Worm (Caenorhabditis elegans): Measurements from ENCODE around the gene prp-39.

ce11 chrV:5722093-5722492, 39.7 kb upstream of the prp-39 start:
- TF ChIP-seq snpc-4 (tag; optimal IDR thresholded peaks at IDR 0.05) (no peak), nhr-12 (tag; optimal IDR thresholded peaks at IDR 0.05) (no peak), mab-5 (tag; optimal IDR thresholded peaks at IDR 0.05) (no peak), unc-120 (tag; optimal IDR thresholded peaks at IDR 0.05; ENCODE audit: poor library complexity, severe bottlenecking) (no peak), sptf-1 (tag; optimal IDR thresholded peaks at IDR 0.05) (no peak), ztf-11 (tag; optimal IDR thresholded peaks at IDR 0.05) (no peak), pha-4 (tag; optimal IDR thresholded peaks at IDR 0.05) (no peak), ham-2 (GFP tag; optimal IDR thresholded peaks at IDR 0.05) (no peak), blmp-1 (tag; optimal IDR thresholded peaks at IDR 0.05) (no peak), ceh-83 (GFP tag; optimal IDR thresholded peaks at IDR 0.05) (no peak), unc-62 (GFP tag; optimal IDR thresholded peaks at IDR 0.05) (no peak), elt-3 (tag; optimal IDR thresholded peaks at IDR 0.05) (no peak), nhr-237 (tag; optimal IDR thresholded peaks at IDR 0.05) (no peak), cnd-1 (tag; optimal IDR thresholded peaks at IDR 0.05) (no peak)
